Worm (Caenorhabditis elegans): Measurements from ENCODE around the gene gpa-8.
A peak's percentile ranks its signal among the peaks of the same experiment; 100 is the strongest.

gpa-8 gene

DNA sequence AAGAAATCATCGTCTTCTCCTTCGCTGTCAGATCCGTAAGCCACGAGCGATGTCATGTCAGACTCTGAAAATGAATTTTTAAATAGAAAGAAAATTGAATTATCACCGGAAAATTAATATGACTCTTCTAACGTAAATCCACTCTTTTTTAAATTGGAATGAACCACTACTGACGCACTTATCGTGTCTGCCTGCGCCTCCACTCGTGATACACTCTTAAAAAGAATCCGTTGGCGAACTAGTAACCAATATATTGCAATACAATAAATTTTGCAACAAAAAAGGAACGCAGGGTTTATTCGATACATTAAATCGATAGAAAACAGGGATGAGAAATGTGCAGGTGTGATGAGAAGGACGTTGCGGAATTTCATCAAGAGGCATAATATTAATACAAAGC is 19.1 kb upstream of the gpa-8 start, which contains the start of gene ccch-3 (continued):
- no peak for TF ChIP-seq spr-1 (tag; optimal IDR thresholded peaks at IDR 0.05)
- TF ChIP-seq dmd-6 (GFP tag; IDR thresholded peaks at IDR 0.05) = no peak; the same call in 1 of the 2 replicates
- TF ChIP-seq ceh-44 (GFP tag; IDR thresholded peaks at IDR 0.05) = no peak
- no peak for TF ChIP-seq ces-1 (GFP tag; optimal IDR thresholded peaks at IDR 0.05)
- no peak for TF ChIP-seq daf-8 (GFP tag; IDR thresholded peaks at IDR 0.05)
- TF ChIP-seq daf-19 (GFP tag; conservative IDR thresholded peaks at IDR 0.05) = 0 out of 2 replicates have a peak, but pooled peaks have one; percentile 18

DNA sequence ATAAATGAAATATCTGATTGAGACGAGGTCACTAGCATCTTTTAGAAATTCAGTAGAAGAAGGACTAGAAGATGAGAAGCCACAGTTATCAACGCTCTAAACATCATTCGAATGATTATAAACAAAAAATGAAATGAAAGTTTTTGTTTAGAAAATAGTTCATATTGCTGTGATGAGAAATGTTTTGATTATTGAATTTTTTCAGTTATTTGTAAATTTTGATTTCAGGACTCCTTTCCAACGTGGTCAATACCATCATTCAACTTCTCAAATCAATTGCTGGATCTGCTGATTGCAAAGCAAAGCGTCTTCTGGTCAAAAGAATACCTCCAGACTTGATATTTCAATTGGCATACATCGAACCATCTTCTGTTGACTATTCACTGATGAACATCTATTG is 17.9 kb upstream of the gpa-8 start, which contains the start of gene W05B10.6:
TSS of gene W05B10.6 (minus strand) at position 101 of the 400 bp plus-strand sequence.
- TF ChIP-seq nhr-6 (tag; optimal IDR thresholded peaks at IDR 0.05) (no peak), php-3 (GFP tag; IDR thresholded peaks at IDR 0.05) (no peak), Y105C5A.15 (GFP tag; IDR thresholded peaks at IDR 0.05) (no peak), pqm-1 (tag; optimal IDR thresholded peaks at IDR 0.05) (no peak), madf-5 (GFP tag; IDR thresholded peaks at IDR 0.05) (no peak), daf-16 (GFP tag; optimal IDR thresholded peaks at IDR 0.05) (no peak), daf-16 (tag; optimal IDR thresholded peaks at IDR 0.05) (no peak), T26A8.4 (GFP tag; IDR thresholded peaks at IDR 0.05) (no peak), ZK337.2 (GFP tag; IDR thresholded peaks at IDR 0.05) (no peak), cey-2 (tag; optimal IDR thresholded peaks at IDR 0.05; ENCODE audit: borderline replicate concordance, insufficient read depth) (no peak), lin-29 (GFP tag; IDR thresholded peaks at IDR 0.05) (no peak), tag-97 (GFP tag; IDR thresholded peaks at IDR 0.05) (no peak), fkh-10 (GFP tag; optimal IDR thresholded peaks at IDR 0.05) (no peak), unc-62 (GFP tag; optimal IDR thresholded peaks at IDR 0.05 in 1 of 2) (no peak), unc-62 (tag; optimal IDR thresholded peaks at IDR 0.05) (no peak), nhr-11 (tag; optimal IDR thresholded peaks at IDR 0.05) (no peak), T20F7.1 (GFP tag; optimal IDR thresholded peaks at IDR 0.05) (no peak)

DNA sequence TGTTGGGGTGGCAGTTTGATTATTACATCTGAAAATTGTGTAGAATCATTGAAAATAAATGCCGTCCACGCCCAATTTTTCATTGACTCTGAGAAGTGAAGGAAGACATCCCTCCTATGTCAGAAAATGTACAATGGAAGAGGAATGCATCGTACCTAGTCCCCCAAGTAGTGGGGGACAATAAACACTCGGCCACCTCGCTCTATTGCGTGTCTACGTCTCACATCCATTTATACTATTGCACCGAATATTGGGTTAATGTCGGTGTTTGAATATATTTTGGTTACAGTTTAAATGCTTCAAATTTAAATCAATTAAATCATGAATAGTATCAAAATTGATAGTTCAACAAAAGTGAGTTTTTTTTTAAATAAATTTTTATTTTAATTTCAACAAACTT is 9.4 kb upstream of the gpa-8 start, which contains the start of gene lin-25:
TSS of gene lin-25 (plus strand) at position 290 of the 400 bp plus-strand sequence.
- TF ChIP-seq cey-2 (tag; optimal IDR thresholded peaks at IDR 0.05; ENCODE audit: borderline replicate concordance, insufficient read depth) (no peak), dve-1 (tag; optimal IDR thresholded peaks at IDR 0.05; ENCODE audit: insufficient read depth) (no peak), nhr-28 (tag; optimal IDR thresholded peaks at IDR 0.05) (peak; percentile 57), arid-1 (GFP tag; conservative IDR thresholded peaks at IDR 0.05) (no peak), lin-15B (tag; optimal IDR thresholded peaks at IDR 0.05) (no peak), lsy-2 (tag; optimal IDR thresholded peaks at IDR 0.05) (peak in 1 of 2 experiments; percentile 54), madf-9 (GFP tag; conservative IDR thresholded peaks at IDR 0.05) (no peak), daf-12 (tag; optimal IDR thresholded peaks at IDR 0.05) (no peak), nhr-6 (tag; optimal IDR thresholded peaks at IDR 0.05) (peak; percentile 36), mes-2 (tag; optimal IDR thresholded peaks at IDR 0.05; ENCODE audit: poor library complexity, severe bottlenecking) (no peak), pqm-1 (tag; optimal IDR thresholded peaks at IDR 0.05) (peak; percentile 27), mxl-3 (GFP tag; optimal IDR thresholded peaks at IDR 0.05) (peak; percentile 52)

DNA sequence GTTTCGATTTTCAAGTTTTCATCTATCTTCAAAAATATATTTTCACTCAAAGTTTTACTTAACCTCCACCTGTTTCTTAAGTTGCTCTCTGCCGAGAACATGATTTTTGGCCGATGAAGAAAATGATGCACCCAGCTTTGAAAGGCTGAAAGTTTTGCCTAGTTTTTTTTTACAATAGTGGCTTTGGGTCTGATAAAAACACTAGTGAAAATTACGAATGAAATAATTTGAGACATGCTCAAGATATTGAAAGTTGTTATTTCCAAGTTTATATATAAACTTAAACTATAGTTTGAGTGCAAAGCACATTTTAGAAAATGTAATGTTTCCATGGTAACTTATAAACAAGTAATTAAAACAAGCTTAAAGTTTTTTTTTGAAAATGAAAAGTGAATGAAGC is 8.9 kb upstream of the gpa-8 start, which contains the start of gene gpa-9:
TSS of gene gpa-9 (minus strand) at position 101 of the 400 bp plus-strand sequence.
- TF ChIP-seq ctbp-1 (GFP tag; IDR thresholded peaks at IDR 0.05) = no peak
- TF ChIP-seq snpc-4 (tag; optimal IDR thresholded peaks at IDR 0.05) = no peak

DNA sequence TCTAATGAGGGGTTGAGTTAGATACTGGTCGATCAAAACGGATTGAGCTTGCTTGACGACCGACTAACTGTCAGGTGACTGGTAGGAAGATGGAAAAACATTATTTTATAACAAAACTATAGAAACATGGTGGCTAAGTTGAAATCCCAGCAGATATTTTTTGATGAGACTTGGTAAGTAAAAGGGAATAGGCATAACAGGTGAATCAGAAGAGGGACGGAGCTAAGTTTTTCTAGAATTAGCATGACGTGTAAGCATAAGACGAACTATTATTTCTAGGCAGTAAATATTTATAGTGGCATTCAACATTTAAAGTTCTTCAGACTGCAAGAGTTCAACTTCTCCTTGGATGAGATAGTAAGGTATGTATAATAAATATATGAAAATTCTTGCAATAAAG is 4.2 kb upstream of the gpa-8 start, which contains the start of gene F56H9.8:
TSS of gene F56H9.8 (plus strand) at position 301 of the 400 bp plus-strand sequence.
- TF ChIP-seq Y75B8A.6 (GFP tag; IDR thresholded peaks at IDR 0.05) (no peak), T26A8.4 (GFP tag; IDR thresholded peaks at IDR 0.05) (no peak), Y5F2A.4 (GFP tag; optimal IDR thresholded peaks at IDR 0.05) (no peak), lin-38 (GFP tag; IDR thresholded peaks at IDR 0.05) (no peak), zip-2 (tag; optimal IDR thresholded peaks at IDR 0.05) (no peak), tag-97 (GFP tag; IDR thresholded peaks at IDR 0.05) (no peak)
